Worm (Caenorhabditis elegans) whole organism, L2 larva: ENCODE measurements around the gene F25G6.9.

Source experiments
- C34F6.9 ChIP-seq: fragments of 150-350 bp; optimal IDR thresholded peaks from 2 replicates; lab custom pipeline; 2014; ENCODE audit warnings: missing biosample characterization, missing genetic modification characterization
- F13H6.1 ChIP-seq: sonication (generic microtip); optimal IDR thresholded peaks from 2 replicates; lab custom pipeline; 2016; ENCODE audit warnings: missing genetic modification characterization, missing compliant biosample characterization
- Y55F3AM.14 ChIP-seq: fragments of 200-800 bp; sonication (Bioruptor generic); optimal IDR thresholded peaks from 2 replicates; lab custom pipeline; 2018; ENCODE audit warnings: mild to moderate bottlenecking, missing genetic modification characterization, missing compliant biosample characterization
- alr-1 ChIP-seq: fragments of 150-350 bp; optimal IDR thresholded peaks from 2 replicates; lab custom pipeline; 2014; ENCODE audit warnings: missing biosample characterization, missing genetic modification characterization
- aly-2 ChIP-seq: fragments of 150-350 bp; optimal IDR thresholded peaks from 2 replicates; lab custom pipeline; 2014; ENCODE audit warnings: missing biosample characterization, missing genetic modification characterization
- ama-1 ChIP-seq: fragments of 150-350 bp; optimal IDR thresholded peaks from 2 replicates; lab custom pipeline; 2018; ENCODE audit warnings: inconsistent platforms
- blmp-1 ChIP-seq: sonication (generic microtip); optimal IDR thresholded peaks from 2 replicates; lab custom pipeline; 2017; ENCODE audit warnings: missing genetic modification characterization, mild to moderate bottlenecking, missing compliant biosample characterization, antibody characterized with exemption, moderate library complexity; ENCODE audit not compliant: insufficient read depth
- ceh-16 ChIP-seq: fragments of 150-350 bp; optimal IDR thresholded peaks from 2 replicates; lab custom pipeline; 2014; ENCODE audit warnings: missing biosample characterization, missing genetic modification characterization
- ceh-82 ChIP-seq: fragments of 150-350 bp; optimal IDR thresholded peaks from 2 replicates; lab custom pipeline; 2014; ENCODE audit warnings: missing biosample characterization, missing genetic modification characterization
- crh-2 ChIP-seq: sonication (generic microtip); optimal IDR thresholded peaks from 2 replicates; lab custom pipeline; 2017; ENCODE audit warnings: missing biosample characterization, missing genetic modification characterization
- dmd-4 ChIP-seq: sonication (generic microtip); optimal IDR thresholded peaks from 2 replicates; lab custom pipeline; 2017; ENCODE audit warnings: missing biosample characterization, missing genetic modification characterization
- egl-27 ChIP-seq: sonication (generic microtip); optimal IDR thresholded peaks from 3 replicates; lab custom pipeline; 2017; ENCODE audit warnings: missing biosample characterization, missing genetic modification reagents, missing genetic modification characterization
- elt-1 ChIP-seq: fragments of 150-350 bp; optimal IDR thresholded peaks from 2 replicates; lab custom pipeline; 2014; ENCODE audit warnings: missing biosample characterization, missing genetic modification characterization
- elt-3 ChIP-seq: sonication (generic microtip); optimal IDR thresholded peaks from 2 replicates; lab custom pipeline; 2017; ENCODE audit warnings: missing biosample characterization, missing genetic modification characterization
- fos-1 ChIP-seq: fragments of 150-350 bp; optimal IDR thresholded peaks from 2 replicates; lab custom pipeline; 2014; ENCODE audit warnings: missing biosample characterization, missing genetic modification characterization
- gmeb-1 ChIP-seq: fragments of 150-350 bp; optimal IDR thresholded peaks from 2 replicates; lab custom pipeline; 2014; ENCODE audit warnings: missing biosample characterization, missing genetic modification characterization
- lin-11 ChIP-seq: fragments of 150-350 bp; sonication (generic microtip); optimal IDR thresholded peaks from 2 replicates; lab custom pipeline; 2014; ENCODE audit warnings: missing biosample characterization, missing genetic modification characterization, inconsistent platforms, mixed read lengths
- lsy-2 ChIP-seq, 2 experiments: fragments of 150-350 bp in 1 of 2; sonication (generic microtip) in 1 of 2; optimal IDR thresholded peaks; 2 replicates each; lab custom pipeline; 2014 to 2017; ENCODE audit warnings: missing biosample characterization in 2 of 2, missing genetic modification characterization in 2 of 2
- mab-5 ChIP-seq: fragments of 150-350 bp; optimal IDR thresholded peaks from 2 replicates; lab custom pipeline; 2014; ENCODE audit warnings: missing biosample characterization, missing genetic modification characterization
- mdl-1 ChIP-seq, 2 experiments: fragments of 150-350 bp in 1 of 2; sonication (generic microtip) in 1 of 2; optimal IDR thresholded peaks; 2 replicates each; lab custom pipeline; 2017; ENCODE audit warnings: missing biosample characterization in 2 of 2, missing genetic modification characterization in 2 of 2
- nhr-10 ChIP-seq: sonication (generic microtip); optimal IDR thresholded peaks from 2 replicates; lab custom pipeline; 2017; ENCODE audit warnings: missing biosample characterization, missing genetic modification characterization
- nhr-11 ChIP-seq: fragments of 150-350 bp; optimal IDR thresholded peaks from 2 replicates; lab custom pipeline; 2014; ENCODE audit warnings: missing biosample characterization, missing genetic modification characterization
- nhr-12 ChIP-seq: fragments of 150-350 bp; optimal IDR thresholded peaks from 2 replicates; lab custom pipeline; 2014; ENCODE audit warnings: missing biosample characterization, missing genetic modification characterization
- nhr-129 ChIP-seq: fragments of 150-350 bp; optimal IDR thresholded peaks from 2 replicates; lab custom pipeline; 2014; ENCODE audit warnings: missing biosample characterization, missing genetic modification characterization
- nhr-21 ChIP-seq: fragments of 150-350 bp; optimal IDR thresholded peaks from 2 replicates; lab custom pipeline; 2014; ENCODE audit warnings: missing biosample characterization, missing genetic modification characterization
- nhr-23 ChIP-seq: fragments of 150-350 bp; optimal IDR thresholded peaks from 2 replicates; lab custom pipeline; 2014; ENCODE audit warnings: missing biosample characterization, missing genetic modification reagents, missing genetic modification characterization
- nhr-237 ChIP-seq: fragments of 150-350 bp; optimal IDR thresholded peaks from 2 replicates; lab custom pipeline; 2014; ENCODE audit warnings: missing biosample characterization, missing genetic modification characterization
- nhr-25 ChIP-seq: fragments of 150-350 bp; sonication (generic microtip); optimal IDR thresholded peaks from 3 replicates; lab custom pipeline; 2014; ENCODE audit warnings: missing biosample characterization, missing genetic modification characterization
- sem-4 ChIP-seq: fragments of 150-350 bp; optimal IDR thresholded peaks from 2 replicates; lab custom pipeline; 2014; ENCODE audit warnings: missing biosample characterization, missing genetic modification reagents, missing genetic modification characterization
- skn-1 ChIP-seq: sonication (generic microtip); optimal IDR thresholded peaks from 2 replicates; lab custom pipeline; 2017; ENCODE audit warnings: missing biosample characterization, missing genetic modification characterization
- sma-3 ChIP-seq: sonication (generic microtip); optimal IDR thresholded peaks from 2 replicates; lab custom pipeline; 2016; ENCODE audit warnings: missing genetic modification reagents, missing genetic modification characterization, missing compliant biosample characterization
- sma-9 ChIP-seq, 2 experiments: fragments of 150-350 bp in 1 of 2; sonication (generic microtip) in 1 of 2; optimal IDR thresholded peaks; 2 replicates each; lab custom pipeline; 2014 to 2016; ENCODE audit warnings: missing genetic modification characterization in 2 of 2, mild to moderate bottlenecking in 1 of 2, missing biosample characterization in 1 of 2, missing compliant biosample characterization in 1 of 2, missing genetic modification reagents in 1 of 2, moderate library complexity in 1 of 2
- unc-39 ChIP-seq: fragments of 150-350 bp; optimal IDR thresholded peaks from 2 replicates; lab custom pipeline; 2014; ENCODE audit warnings: missing biosample characterization, missing genetic modification characterization
- unc-55 ChIP-seq: fragments of 150-350 bp; sonication (generic microtip); optimal IDR thresholded peaks from 3 replicates; lab custom pipeline; 2014; ENCODE audit warnings: missing biosample characterization, missing genetic modification reagents, missing genetic modification characterization
- unc-62 ChIP-seq: fragments of 150-350 bp; optimal IDR thresholded peaks from 2 replicates; lab custom pipeline; 2014; ENCODE audit warnings: missing biosample characterization, missing genetic modification reagents, missing genetic modification characterization
- ztf-1 ChIP-seq: fragments of 200-800 bp; sonication (Bioruptor generic); conservative IDR thresholded peaks from 2 replicates; pipeline ENCODE4 v1.3.6; 2022; ENCODE audit warnings: missing genetic modification characterization, missing compliant biosample characterization
- ztf-11 ChIP-seq: sonication (generic microtip); optimal IDR thresholded peaks from 2 replicates; lab custom pipeline; 2017; ENCODE audit warnings: missing biosample characterization, missing genetic modification characterization
- ztf-4 ChIP-seq: fragments of 150-350 bp; optimal IDR thresholded peaks from 2 replicates; lab custom pipeline; 2014; ENCODE audit warnings: missing biosample characterization, missing genetic modification characterization

F25G6.9 gene

DNA sequence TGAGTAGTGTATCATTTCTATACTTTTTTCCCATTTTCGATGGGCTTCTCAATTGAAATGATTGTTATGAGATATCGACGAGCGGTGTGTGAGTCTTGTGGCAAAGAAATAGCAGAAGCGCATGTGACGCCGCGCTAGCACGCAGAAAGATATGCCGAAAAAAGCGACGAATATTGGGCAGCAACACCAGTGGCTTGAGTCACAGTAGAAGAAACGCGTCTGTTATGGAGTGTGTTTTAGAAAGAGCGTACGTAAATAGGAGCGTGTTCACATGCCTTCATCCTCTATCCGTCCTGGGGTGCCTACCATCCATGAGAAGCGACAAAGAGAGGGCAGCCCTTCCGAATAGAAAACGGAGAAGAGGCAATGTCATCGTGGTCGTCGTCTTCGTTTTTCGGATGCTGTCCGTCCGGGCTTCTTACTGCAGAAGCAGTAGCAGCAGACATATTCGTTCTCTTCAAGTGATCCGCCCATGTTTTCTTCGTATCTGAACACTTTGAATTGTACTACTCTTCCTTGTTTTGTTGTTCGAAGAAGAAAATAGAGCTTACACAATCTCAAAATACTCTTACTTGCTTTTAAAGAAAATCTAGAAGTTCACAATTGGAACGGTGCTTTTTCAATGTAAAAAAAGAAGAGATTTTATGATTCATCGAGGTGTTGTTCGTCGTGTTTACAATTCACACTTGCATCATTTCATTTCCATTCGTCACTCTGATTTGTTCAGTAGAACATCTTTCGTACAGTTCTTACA, 40.2 kb upstream of the F25G6.9 start:
- no peak for TF ChIP-seq ceh-82 (tag; lab: Kevin White, UChicago)
- peak in 1 of 2 experiments; percentile 16 for TF ChIP-seq mdl-1 (tag; optimal IDR thresholded peaks at IDR 0.05; lab: Kevin White, UChicago)
- TF ChIP-seq dmd-4 (tag; lab: Kevin White, UChicago) = no peak
- TF ChIP-seq nhr-25 = no peak
- TF ChIP-seq egl-27 = no peak
- TF ChIP-seq gmeb-1 (tag; lab: Kevin White, UChicago) = no peak
- no peak for TF ChIP-seq nhr-12
- TF ChIP-seq nhr-21 (tag; lab: Kevin White, UChicago) = peak; percentile 50
- TF ChIP-seq nhr-129 = peak; percentile 45
- peak; percentile 17 for TF ChIP-seq unc-55 (GFP tag; lab: Kevin White, UChicago)
- TF ChIP-seq nhr-10 (tag; lab: Kevin White, UChicago) = no peak
- no peak for TF ChIP-seq skn-1 (tag; lab: Kevin White, UChicago)
- TF ChIP-seq unc-39 = no peak
- no peak for TF ChIP-seq aly-2 (tag; lab: Kevin White, UChicago)
- no peak for TF ChIP-seq Y55F3AM.14 (GFP tag; lab: Kevin White, UChicago)
- TF ChIP-seq lsy-2 (tag; optimal IDR thresholded peaks at IDR 0.05; lab: Kevin White, UChicago) = no peak
- no peak for TF ChIP-seq elt-3 (tag; lab: Kevin White, UChicago)
- TF ChIP-seq nhr-237 = no peak
- no peak for TF ChIP-seq elt-1 (tag; lab: Kevin White, UChicago)
- TF ChIP-seq ztf-1 = no peak
- TF ChIP-seq F13H6.1 = peak; percentile 10
- no peak for TF ChIP-seq blmp-1 (tag; lab: Kevin White, UChicago)
- no peak for TF ChIP-seq unc-62 (GFP tag; lab: Kevin White, UChicago)
- TF ChIP-seq fos-1 (tag; lab: Kevin White, UChicago) = peak; percentile 7
- no peak for TF ChIP-seq ama-1 (lab: Kevin White, UChicago)
- no peak for TF ChIP-seq lin-11 (tag; lab: Kevin White, UChicago)
- no peak for TF ChIP-seq ceh-16 (tag; lab: Kevin White, UChicago)

DNA sequence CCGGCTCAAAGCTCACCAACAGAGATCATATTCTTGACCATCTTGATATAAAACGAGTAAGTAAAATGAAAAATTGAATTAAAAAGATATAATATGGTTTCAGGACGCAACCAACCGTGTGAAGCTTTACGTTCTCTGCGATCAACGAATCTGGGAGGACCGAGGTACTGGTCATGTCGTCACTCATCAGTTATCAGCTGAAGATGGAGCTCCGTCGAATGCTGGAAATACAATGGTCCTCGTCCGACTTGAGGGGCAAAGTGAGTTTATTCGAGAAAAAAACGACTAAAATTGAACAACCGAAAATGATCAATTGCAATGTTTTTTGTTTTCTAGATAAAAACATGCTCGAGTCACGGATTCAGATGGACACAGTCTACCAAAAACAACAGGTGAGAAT, 38.7 kb upstream of the F25G6.9 start:
- TF ChIP-seq crh-2 (tag; lab: Kevin White, UChicago) (no peak), C34F6.9 (tag; lab: Kevin White, UChicago) (no peak), mab-5 (tag; lab: Kevin White, UChicago) (no peak), alr-1 (tag; lab: Kevin White, UChicago) (no peak), ztf-4 (tag; lab: Kevin White, UChicago) (no peak), unc-55 (GFP tag; lab: Kevin White, UChicago) (no peak), dmd-4 (tag; lab: Kevin White, UChicago) (no peak), nhr-23 (tag; lab: Kevin White, UChicago) (no peak), mdl-1 (tag; optimal IDR thresholded peaks at IDR 0.05; lab: Kevin White, UChicago) (no peak), nhr-11 (no peak), nhr-25 (no peak), skn-1 (tag; lab: Kevin White, UChicago) (no peak), unc-62 (GFP tag; lab: Kevin White, UChicago) (no peak), nhr-21 (tag; lab: Kevin White, UChicago) (no peak)

DNA sequence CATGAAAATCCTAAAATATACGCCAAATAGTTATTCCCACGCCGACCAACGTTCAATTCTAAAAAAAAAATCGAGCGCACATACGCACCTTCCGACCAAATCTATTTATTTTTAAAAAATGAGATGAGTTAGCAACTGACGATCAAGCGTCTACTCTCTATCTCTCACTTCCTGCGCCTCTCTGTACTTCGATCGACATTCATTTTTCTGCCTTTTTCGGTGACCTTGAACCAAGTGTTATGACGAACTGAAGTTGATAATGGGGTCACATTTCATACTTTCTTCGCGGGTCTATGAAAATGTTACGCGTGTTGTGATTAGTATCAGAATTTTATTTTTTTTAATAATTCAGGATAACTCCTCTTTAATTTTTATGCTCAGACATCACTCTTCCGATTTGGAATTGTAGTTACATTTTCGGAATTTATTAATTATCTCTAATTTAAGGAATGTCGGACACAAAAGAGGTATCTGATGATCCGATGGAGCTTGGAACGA, 37.6 kb upstream of the F25G6.9 start, which contains the start of gene smk-1:
TSS of gene smk-1 (plus strand) at position 448 of the 498 bp plus-strand sequence.
- TF ChIP-seq sem-4 (tag; lab: Kevin White, UChicago) = peak; percentile 17
- TF ChIP-seq nhr-10 (tag; lab: Kevin White, UChicago) = no peak
- peak; percentile 67 for TF ChIP-seq sma-9 (GFP tag; optimal IDR thresholded peaks at IDR 0.05; lab: Kevin White, UChicago)
- TF ChIP-seq sma-9 (tag; optimal IDR thresholded peaks at IDR 0.05; lab: Kevin White, UChicago) = no peak
- TF ChIP-seq crh-2 (tag; lab: Kevin White, UChicago) = peak; percentile 27
- TF ChIP-seq nhr-21 (tag; lab: Kevin White, UChicago) = peak; percentile 49
- TF ChIP-seq sma-3 (GFP tag; lab: Kevin White, UChicago) = peak; percentile 39
- TF ChIP-seq blmp-1 (tag; lab: Kevin White, UChicago) = peak; percentile 22
- peak; percentile 82 for TF ChIP-seq nhr-25
- peak; percentile 50 for TF ChIP-seq fos-1 (tag; lab: Kevin White, UChicago)
- peak; percentile 22 for TF ChIP-seq C34F6.9 (tag; lab: Kevin White, UChicago)
- TF ChIP-seq ztf-4 (tag; lab: Kevin White, UChicago) = peak; percentile 41
- TF ChIP-seq gmeb-1 (tag; lab: Kevin White, UChicago) = peak; percentile 26
- no peak for TF ChIP-seq ztf-11 (tag; lab: Kevin White, UChicago)
- no peak for TF ChIP-seq nhr-237
